Fruit fly (Drosophila melanogaster): ENCODE results near the gene Wnt10.

DNA sequence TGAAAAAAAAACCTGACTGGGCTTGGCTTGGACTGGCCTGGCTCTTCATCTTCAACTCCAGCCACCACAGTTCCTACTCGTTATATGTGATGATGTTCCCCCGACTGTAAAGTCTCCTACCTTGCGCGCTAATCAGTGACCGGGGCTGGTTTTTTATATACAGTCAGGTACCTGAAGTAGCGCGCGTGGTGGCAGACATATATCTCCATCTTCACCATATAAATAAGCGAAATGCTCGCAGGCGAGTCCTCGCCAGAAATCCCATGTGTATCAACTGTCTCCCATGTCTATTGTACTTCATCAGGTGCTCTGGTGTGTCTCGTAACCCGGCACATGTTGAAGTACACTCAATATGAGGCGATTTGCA is 62.5 kb downstream of the Wnt10 start:
- TF ChIP-seq Aef1 (GFP tag; IDR thresholded peaks at IDR 0.05) = no peak
- TF ChIP-seq CG3726 (GFP tag; IDR thresholded peaks at IDR 0.05) = no peak
- TF ChIP-seq Hmx (GFP tag; optimal IDR thresholded peaks at IDR 0.05) = no peak
- no peak for TF ChIP-seq HmgD (GFP tag; optimal IDR thresholded peaks at IDR 0.05)
- no peak for TF ChIP-seq CG4282 (GFP tag; optimal IDR thresholded peaks at IDR 0.05)
